Worm (Caenorhabditis elegans): ENCODE data around the gene Y54F10BM.22.

ce11 chrIII:2304149-2304548 lies 23.4 kb downstream of the Y54F10BM.22 start:
- no peak for TF ChIP-seq Y55F3AM.14 (GFP tag; optimal IDR thresholded peaks at IDR 0.05)
- TF ChIP-seq lsy-2 (tag; optimal IDR thresholded peaks at IDR 0.05), result no peak
- TF ChIP-seq nhr-11 (tag; optimal IDR thresholded peaks at IDR 0.05), result no peak
